Worm (Caenorhabditis elegans): Measurements from ENCODE around the gene srw-135.

The srw-135 gene

DNA sequence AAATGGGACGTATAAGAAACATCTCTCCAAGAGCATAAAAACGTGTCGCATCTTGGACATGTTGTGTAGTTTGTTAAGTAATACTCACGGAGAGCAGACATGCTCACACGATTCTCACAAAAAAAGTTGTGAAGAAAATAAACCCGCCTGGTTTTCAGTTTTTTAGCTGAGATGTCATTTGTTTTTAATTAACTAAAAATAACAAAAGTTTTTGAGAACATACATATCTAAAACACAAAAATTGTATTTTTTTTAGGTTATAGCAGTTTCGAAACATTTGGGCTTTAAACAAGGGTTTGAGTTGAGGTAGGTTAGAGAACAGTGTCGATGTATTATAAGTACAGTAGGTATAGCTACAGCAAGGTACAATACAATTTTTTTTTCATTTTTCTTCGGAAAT lies 46.5 kb downstream of the srw-135 start, which contains the start of gene srh-88:
Gene srh-88, minus strand, starts transcription at position 101 of the 400 bp plus-strand sequence.
- no peak for TF ChIP-seq nhr-43 (tag; optimal IDR thresholded peaks at IDR 0.05; ENCODE audit: poor library complexity, severe bottlenecking)
- no peak for TF ChIP-seq egl-27 (tag; optimal IDR thresholded peaks at IDR 0.05)
- no peak for TF ChIP-seq jun-1 (tag; optimal IDR thresholded peaks at IDR 0.05)
- TF ChIP-seq nhr-12 (tag; optimal IDR thresholded peaks at IDR 0.05) = no peak
- no peak for TF ChIP-seq nfya-1 (tag; optimal IDR thresholded peaks at IDR 0.05; ENCODE audit: insufficient read depth)
- TF ChIP-seq tbx-2 (tag; optimal IDR thresholded peaks at IDR 0.05) = no peak
- no peak for TF ChIP-seq ztf-11 (tag; optimal IDR thresholded peaks at IDR 0.05)
- TF ChIP-seq ceh-16 (tag; optimal IDR thresholded peaks at IDR 0.05) = no peak
- TF ChIP-seq zag-1 (tag; optimal IDR thresholded peaks at IDR 0.05) = no peak
- no peak for TF ChIP-seq R02D3.7 (tag; optimal IDR thresholded peaks at IDR 0.05)
- TF ChIP-seq nhr-77 (tag; optimal IDR thresholded peaks at IDR 0.05) = no peak
- TF ChIP-seq aly-2 (tag; optimal IDR thresholded peaks at IDR 0.05) = no peak
- TF ChIP-seq unc-39 (tag; optimal IDR thresholded peaks at IDR 0.05) = no peak
- no peak for TF ChIP-seq mdl-1 (tag; optimal IDR thresholded peaks at IDR 0.05)
- no peak for TF ChIP-seq nhr-76 (tag; optimal IDR thresholded peaks at IDR 0.05)
- no peak for TF ChIP-seq ceh-82 (tag; optimal IDR thresholded peaks at IDR 0.05)
- TF ChIP-seq hmg-11 (tag; optimal IDR thresholded peaks at IDR 0.05) = no peak
- no peak for TF ChIP-seq fkh-2 (tag; optimal IDR thresholded peaks at IDR 0.05)

DNA sequence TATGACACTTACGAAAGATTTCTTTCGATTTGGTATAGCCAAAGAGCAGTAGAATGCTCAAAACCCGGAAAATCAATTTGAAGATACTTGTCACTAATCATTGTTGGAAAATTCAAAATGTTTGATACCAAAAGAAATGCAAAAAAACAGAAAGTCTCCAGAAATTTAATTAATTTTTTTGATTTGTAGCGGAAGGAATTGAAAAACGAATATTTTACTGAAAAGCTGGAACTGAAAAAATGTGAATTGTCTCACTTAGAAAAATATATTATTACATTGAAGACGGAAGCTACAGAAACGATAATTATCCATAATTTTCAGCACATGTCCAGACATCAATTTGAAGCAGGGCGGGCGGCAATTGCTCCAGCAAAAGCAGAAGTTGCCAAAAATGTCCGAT lies 48.3 kb downstream of the srw-135 start, which contains the start of gene srw-138:
Gene srw-138, minus strand, starts transcription at position 101 of the 400 bp plus-strand sequence.
- no peak for TF ChIP-seq unc-62 (GFP tag; optimal IDR thresholded peaks at IDR 0.05)
- no peak for TF ChIP-seq ceh-16 (tag; optimal IDR thresholded peaks at IDR 0.05)
- TF ChIP-seq lin-39 (tag; optimal IDR thresholded peaks at IDR 0.05) = no peak
- TF ChIP-seq nhr-237 (tag; optimal IDR thresholded peaks at IDR 0.05) = no peak
- TF ChIP-seq ceh-28 (tag; optimal IDR thresholded peaks at IDR 0.05) = no peak
- no peak for TF ChIP-seq tbx-2 (tag; optimal IDR thresholded peaks at IDR 0.05)
- no peak for TF ChIP-seq elt-2 (tag; optimal IDR thresholded peaks at IDR 0.05)
- TF ChIP-seq nhr-77 (tag; optimal IDR thresholded peaks at IDR 0.05) = no peak
- no peak for TF ChIP-seq nhr-28 (tag; optimal IDR thresholded peaks at IDR 0.05)
- no peak for TF ChIP-seq aly-2 (tag; optimal IDR thresholded peaks at IDR 0.05)
- TF ChIP-seq nhr-11 (tag; optimal IDR thresholded peaks at IDR 0.05) = no peak
- no peak for TF ChIP-seq ceh-82 (tag; optimal IDR thresholded peaks at IDR 0.05)
- TF ChIP-seq lsy-12 (tag; optimal IDR thresholded peaks at IDR 0.05) = no peak
- TF ChIP-seq pha-4 (tag; optimal IDR thresholded peaks at IDR 0.05) = no peak
- no peak for TF ChIP-seq nhr-43 (tag; optimal IDR thresholded peaks at IDR 0.05; ENCODE audit: poor library complexity, severe bottlenecking)
- no peak for TF ChIP-seq skn-1 (tag; optimal IDR thresholded peaks at IDR 0.05)
- TF ChIP-seq ztf-11 (tag; optimal IDR thresholded peaks at IDR 0.05) = no peak
- no peak for TF ChIP-seq nhr-67 (tag; optimal IDR thresholded peaks at IDR 0.05)
- TF ChIP-seq nfya-1 (tag; optimal IDR thresholded peaks at IDR 0.05; ENCODE audit: insufficient read depth) = no peak
- no peak for TF ChIP-seq egl-5 (tag; optimal IDR thresholded peaks at IDR 0.05)
